Worm (Caenorhabditis elegans) whole organism, young adult: ENCODE measurements around the gene M163.11.
"Not testable (repeated sequence)": the region's sequence is repeated elsewhere in the genome, so short reads cannot be mapped to it uniquely, and the experiment has no call there.

Experiments used
- B0261.1 ChIP-seq: sonication (generic microtip); optimal IDR thresholded peaks from 2 replicates; lab custom pipeline; 2016; ENCODE audit warnings: mild to moderate bottlenecking, missing genetic modification characterization, moderate library complexity, missing compliant biosample characterization
- D2030.7 ChIP-seq: fragments of 200-800 bp; sonication (Bioruptor generic); IDR thresholded peaks from 2 replicates; pipeline ENCODE4 v1.3.6; 2022; ENCODE audit warnings: missing genetic modification reagents, missing genetic modification characterization, missing compliant biosample characterization
- Y56A3A.18 ChIP-seq: fragments of 200-800 bp; sonication (Bioruptor generic); IDR thresholded peaks from 2 replicates; pipeline ENCODE4 v1.3.6; 2022; ENCODE audit warnings: missing genetic modification reagents, missing genetic modification characterization, missing compliant biosample characterization
- ZK185.1 ChIP-seq: sonication (generic microtip); optimal IDR thresholded peaks from 2 replicates; lab custom pipeline; 2016; ENCODE audit warnings: mild to moderate bottlenecking, missing genetic modification characterization, missing compliant biosample characterization; ENCODE audit not compliant: poor library complexity, severe bottlenecking
- atf-7 ChIP-seq: sonication (generic microtip); optimal IDR thresholded peaks from 2 replicates; lab custom pipeline; 2017; ENCODE audit warnings: mild to moderate bottlenecking, missing genetic modification characterization, missing compliant biosample characterization
- athp-1 ChIP-seq: sonication (generic microtip); optimal IDR thresholded peaks from 2 replicates; lab custom pipeline; 2017; ENCODE audit warnings: mild to moderate bottlenecking, missing genetic modification characterization, missing compliant biosample characterization
- cebp-1 ChIP-seq, 2 experiments: fragments of 200-800 bp in 1 of 2; sonication (Bioruptor generic) in 1 of 2; sonication (generic microtip) in 1 of 2; IDR thresholded peaks in 1 of 2; optimal IDR thresholded peaks in 1 of 2; 2 replicates each; pipeline versions ENCODE4 v1.3.6 to Lab custom; 2017 to 2022; ENCODE audit warnings: missing compliant biosample characterization in 2 of 2, missing genetic modification characterization in 2 of 2, mild to moderate bottlenecking in 1 of 2, missing genetic modification reagents in 1 of 2, moderate library complexity in 1 of 2
- ceh-100 ChIP-seq: fragments of 200-800 bp; sonication (Bioruptor generic); IDR thresholded peaks from 2 replicates; pipeline ENCODE4 v1.3.6; 2022; ENCODE audit warnings: missing genetic modification reagents, missing genetic modification characterization, missing compliant biosample characterization
- chd-7 ChIP-seq: sonication (generic microtip); optimal IDR thresholded peaks from 2 replicates; lab custom pipeline; 2016; ENCODE audit warnings: mild to moderate bottlenecking, missing genetic modification characterization, moderate library complexity, missing compliant biosample characterization
- die-1 ChIP-seq: sonication (generic microtip); optimal IDR thresholded peaks from 2 replicates; lab custom pipeline; 2016; ENCODE audit warnings: missing genotype, mild to moderate bottlenecking, missing genetic modification characterization, missing compliant biosample characterization
- dox-1 ChIP-seq: fragments of 200-800 bp; sonication (Bioruptor generic); IDR thresholded peaks from 2 replicates; pipeline ENCODE4 v1.3.6; 2022; ENCODE audit warnings: missing genetic modification reagents, missing genetic modification characterization, missing compliant biosample characterization
- egrh-3 ChIP-seq: fragments of 200-800 bp; sonication (Bioruptor generic); IDR thresholded peaks from 2 replicates; pipeline ENCODE4 v1.3.6; 2022; ENCODE audit warnings: missing genetic modification reagents, missing genetic modification characterization, missing compliant biosample characterization
- him-1 ChIP-seq: sonication (generic microtip); optimal IDR thresholded peaks from 2 replicates; lab custom pipeline; 2016; ENCODE audit warnings: missing genotype, missing genetic modification reagents, missing genetic modification characterization, missing compliant biosample characterization
- hmg-1.2 ChIP-seq: fragments of 200-800 bp; sonication (Bioruptor generic); IDR thresholded peaks from 2 replicates; pipeline ENCODE4 v1.3.6; 2022; ENCODE audit warnings: missing genetic modification reagents, missing genetic modification characterization, missing compliant biosample characterization
- hmg-20 ChIP-seq: fragments of 200-800 bp; sonication (Bioruptor generic); IDR thresholded peaks from 2 replicates; pipeline ENCODE4 v1.3.6; 2022; ENCODE audit warnings: missing genetic modification reagents, missing genetic modification characterization, missing compliant biosample characterization
- hsf-1 ChIP-seq: fragments of 200-800 bp; sonication (Bioruptor generic); IDR thresholded peaks from 2 replicates; pipeline ENCODE4 v1.3.6; 2022; ENCODE audit warnings: missing genetic modification reagents, missing genetic modification characterization, missing compliant biosample characterization
- let-607 ChIP-seq, 2 experiments: fragments of 200-800 bp in 1 of 2; sonication (Bioruptor generic) in 1 of 2; sonication (generic microtip) in 1 of 2; optimal IDR thresholded peaks; 2 replicates each; lab custom pipeline; 2016 to 2018; ENCODE audit warnings: mild to moderate bottlenecking in 2 of 2, missing compliant biosample characterization in 2 of 2, missing genetic modification characterization in 2 of 2, moderate library complexity in 2 of 2, missing genotype in 1 of 2
- lin-26 ChIP-seq: fragments of 200-800 bp; sonication (Bioruptor generic); IDR thresholded peaks from 2 replicates; pipeline ENCODE4 v1.3.6; 2022; ENCODE audit warnings: missing genetic modification reagents, missing genetic modification characterization, missing compliant biosample characterization
- lin-40 ChIP-seq: sonication (generic microtip); optimal IDR thresholded peaks from 2 replicates; lab custom pipeline; 2016; ENCODE audit warnings: missing genetic modification characterization, mild to moderate bottlenecking, missing compliant biosample characterization, missing genotype, missing genetic modification reagents
- lsl-1 ChIP-seq: fragments of 200-800 bp; sonication (Bioruptor generic); optimal IDR thresholded peaks from 2 replicates; lab custom pipeline; 2018; ENCODE audit warnings: mild to moderate bottlenecking, missing genetic modification characterization, moderate library complexity, missing compliant biosample characterization
- madf-10 ChIP-seq: sonication (generic microtip); optimal IDR thresholded peaks from 2 replicates; lab custom pipeline; 2016; ENCODE audit warnings: mild to moderate bottlenecking, missing genetic modification characterization, missing compliant biosample characterization
- madf-3 ChIP-seq: fragments of 200-800 bp; sonication (Bioruptor generic); IDR thresholded peaks from 2 replicates; pipeline ENCODE4 v1.3.6; 2022; ENCODE audit warnings: missing genetic modification reagents, missing genetic modification characterization, missing compliant biosample characterization
- mxl-1 ChIP-seq: sonication (generic microtip); optimal IDR thresholded peaks from 2 replicates; lab custom pipeline; 2016; ENCODE audit warnings: missing genetic modification characterization, missing compliant biosample characterization
- nfya-2 ChIP-seq: fragments of 200-800 bp; sonication (Bioruptor generic); IDR thresholded peaks from 2 replicates; pipeline ENCODE4 v1.3.6; 2022; ENCODE audit warnings: missing genetic modification reagents, missing genetic modification characterization, missing compliant biosample characterization
- nhr-120 ChIP-seq: fragments of 200-800 bp; sonication (Bioruptor generic); IDR thresholded peaks from 2 replicates; pipeline ENCODE4 v1.3.6; 2022; ENCODE audit warnings: missing genetic modification characterization, missing compliant biosample characterization
- nhr-80 ChIP-seq: sonication (generic microtip); optimal IDR thresholded peaks from 2 replicates; lab custom pipeline; 2016; ENCODE audit warnings: missing genetic modification characterization, missing compliant biosample characterization
- nhr-90 ChIP-seq: sonication (generic microtip); optimal IDR thresholded peaks from 2 replicates; lab custom pipeline; 2016; ENCODE audit warnings: missing genotype, mild to moderate bottlenecking, missing genetic modification characterization, missing compliant biosample characterization
- pbrm-1 ChIP-seq: fragments of 200-800 bp; sonication (Bioruptor generic); IDR thresholded peaks from 2 replicates; pipeline ENCODE4 v1.3.6; 2022; ENCODE audit warnings: missing genetic modification reagents, missing genetic modification characterization, missing compliant biosample characterization
- rcor-1 ChIP-seq: fragments of 200-800 bp; sonication (Bioruptor generic); IDR thresholded peaks from 2 replicates; pipeline ENCODE4 v1.3.6; 2022; ENCODE audit warnings: missing genetic modification reagents, missing genetic modification characterization, missing compliant biosample characterization
- repo-1 ChIP-seq: sonication (generic microtip); optimal IDR thresholded peaks from 2 replicates; lab custom pipeline; 2017; ENCODE audit warnings: mild to moderate bottlenecking, missing genetic modification characterization, missing compliant biosample characterization
- rpc-1 ChIP-seq, 2 experiments: fragments of 150-350 bp in 1 of 2; sonication (generic microtip) in 1 of 2; optimal IDR thresholded peaks; 2 replicates each; lab custom pipeline; 2014 to 2018; ENCODE audit warnings: missing biosample characterization in 1 of 2, missing genetic modification characterization in 1 of 2, missing genetic modification reagents in 1 of 2, missing genotype in 1 of 2
- snpc-1.3 ChIP-seq: sonication (generic microtip); optimal IDR thresholded peaks from 2 replicates; lab custom pipeline; 2017; ENCODE audit warnings: missing genetic modification characterization, mild to moderate bottlenecking, missing compliant biosample characterization, antibody characterized with exemption, moderate library complexity, missing genotype, missing genetic modification reagents; ENCODE audit not compliant: insufficient read depth
- snpc-4 ChIP-seq, 5 experiments: fragments of 150-350 bp in 1 of 5; sonication (generic microtip) in 4 of 5; optimal IDR thresholded peaks; 2 replicates each; lab custom pipeline; 2014 to 2018; ENCODE audit warnings: missing genetic modification characterization in 5 of 5, missing biosample characterization in 3 of 5, antibody characterized with exemption in 2 of 5, mild to moderate bottlenecking in 2 of 5, missing compliant biosample characterization in 2 of 5, missing genotype in 2 of 5, moderate library complexity in 2 of 5, missing genetic modification reagents in 1 of 5
- sptf-2 ChIP-seq: fragments of 200-800 bp; sonication (Bioruptor generic); optimal IDR thresholded peaks from 2 replicates; lab custom pipeline; 2018; ENCODE audit warnings: mild to moderate bottlenecking, missing genetic modification characterization, missing compliant biosample characterization
- tbp1 ChIP-seq: fragments of 200-800 bp; sonication (Bioruptor generic); optimal IDR thresholded peaks from 2 replicates; lab custom pipeline; 2018; ENCODE audit warnings: mild to moderate bottlenecking, missing genetic modification characterization, missing compliant biosample characterization
- zim-3 ChIP-seq: sonication (generic microtip); optimal IDR thresholded peaks from 2 replicates; lab custom pipeline; 2017; ENCODE audit warnings: mild to moderate bottlenecking, missing genetic modification characterization, moderate library complexity, missing compliant biosample characterization
- ztf-18 ChIP-seq: sonication (generic microtip); optimal IDR thresholded peaks from 2 replicates; lab custom pipeline; 2016; ENCODE audit warnings: missing genotype, mild to moderate bottlenecking, missing genetic modification characterization, missing compliant biosample characterization
- ztf-26 ChIP-seq: sonication (generic microtip); optimal IDR thresholded peaks from 2 replicates; lab custom pipeline; 2017; ENCODE audit warnings: missing genetic modification characterization, missing compliant biosample characterization

M163.11 gene

ce11 chrX:14435648-14436155 lies 43.5 kb upstream of the M163.11 start:
- TF ChIP-seq madf-3 (GFP tag; lab: Robert Waterston, UW) (no peak), hsf-1 (no peak), nfya-2 (no peak), ztf-18 (tag; lab: Kevin White, UChicago) (peak; percentile 65), cebp-1 (GFP tag; IDR thresholded peaks at IDR 0.05; lab: Robert Waterston, UW) (no peak), cebp-1 (tag; optimal IDR thresholded peaks at IDR 0.05; lab: Kevin White, UChicago) (no peak), hmg-20 (GFP tag; lab: Robert Waterston, UW) (no peak)

- TF ChIP-seq die-1 (tag; lab: Kevin White, UChicago): peak; percentile 67
- TF ChIP-seq B0261.1 (tag; lab: Kevin White, UChicago): peak; percentile 80
- peak; percentile 68 for TF ChIP-seq ZK185.1
- peak; percentile 3 to 14 for TF ChIP-seq let-607 (tag; optimal IDR thresholded peaks at IDR 0.05; lab: Kevin White, UChicago)
- 0 out of 2 replicates have a peak, but pooled peaks have one; percentile 12 for TF ChIP-seq egrh-3 (GFP tag; lab: Robert Waterston, UW)
- TF ChIP-seq D2030.7 (GFP tag; lab: Robert Waterston, UW): peak; percentile 64
- TF ChIP-seq nhr-120 (GFP tag; lab: Robert Waterston, UW): 0 out of 2 replicates have a peak, but pooled peaks have one; percentile 16
- peak; percentile 2 for TF ChIP-seq snpc-1.3 (tag; lab: Kevin White, UChicago)
- peak; percentile 81 for TF ChIP-seq lin-26 (GFP tag; lab: Robert Waterston, UW)
- peak; percentile 69 for TF ChIP-seq sptf-2
- TF ChIP-seq chd-7 (tag; lab: Kevin White, UChicago): peak; percentile 39
- TF ChIP-seq snpc-4 (GFP tag; optimal IDR thresholded peaks at IDR 0.05; lab: Kevin White, UChicago): peak; percentile 53
- peak in 3 of 4 experiments; percentile 59 to 88 (median 76) for TF ChIP-seq snpc-4 (tag; optimal IDR thresholded peaks at IDR 0.05; lab: Kevin White, UChicago)
- peak; percentile 18 for TF ChIP-seq nhr-80
- peak; percentile 25 for TF ChIP-seq atf-7 (tag; lab: Kevin White, UChicago)
- peak; percentile 67 for TF ChIP-seq repo-1 (tag; lab: Kevin White, UChicago)
- 0 out of 2 replicates have a peak, but pooled peaks have one; percentile 17 for TF ChIP-seq ceh-100 (GFP tag; lab: Robert Waterston, UW)
- peak; percentile 77 for TF ChIP-seq rpc-1 (optimal IDR thresholded peaks at IDR 0.05; lab: Kevin White, UChicago)
- peak; percentile 81 for TF ChIP-seq rpc-1 (tag; optimal IDR thresholded peaks at IDR 0.05; lab: Kevin White, UChicago)
- TF ChIP-seq tbp1 (GFP tag; lab: Kevin White, UChicago): peak; percentile 89
- TF ChIP-seq nhr-90 (tag; lab: Kevin White, UChicago): peak; percentile 64
- peak; percentile 70 for TF ChIP-seq pbrm-1
- peak; percentile 74; the same call in 1 of the 2 replicates for TF ChIP-seq Y56A3A.18
- TF ChIP-seq dox-1 (GFP tag; lab: Robert Waterston, UW): peak; percentile 83; the same call in 1 of the 2 replicates
- peak; percentile 26 for TF ChIP-seq athp-1 (tag; lab: Kevin White, UChicago)
- peak; percentile 56 for TF ChIP-seq him-1 (tag; lab: Kevin White, UChicago)
- TF ChIP-seq ztf-18 (tag; lab: Kevin White, UChicago): peak; percentile 63
- TF ChIP-seq rcor-1: peak; percentile 49; the same call in 1 of the 2 replicates
- peak; percentile 68 for TF ChIP-seq zim-3 (tag; lab: Kevin White, UChicago)
- TF ChIP-seq mxl-1 (tag; lab: Kevin White, UChicago): peak; percentile 61
- peak; percentile 85 for TF ChIP-seq ztf-26 (tag; lab: Kevin White, UChicago)
- TF ChIP-seq lin-40: peak; percentile 79
- peak; percentile 50 for TF ChIP-seq madf-10 (tag; lab: Kevin White, UChicago)
- peak; percentile 67 for TF ChIP-seq hmg-1.2 (GFP tag; lab: Robert Waterston, UW)
- TF ChIP-seq lsl-1 (GFP tag; lab: Kevin White, UChicago): peak; percentile 9
- peak; percentile 49; the same call in 1 of the 2 replicates for TF ChIP-seq cebp-1 (GFP tag; IDR thresholded peaks at IDR 0.05; lab: Robert Waterston, UW)
- not testable (repeated sequence) for TF ChIP-seq cebp-1 (tag; optimal IDR thresholded peaks at IDR 0.05; lab: Kevin White, UChicago)
- TF ChIP-seq, all 124 proteins: peak for 34; not testable (repeated sequence) for 90
These were observed 41.4 kb upstream of the M163.11 start for ce11 chrX:14437806-14438205.
